Fruit fly (Drosophila melanogaster) whole organism, adult: Measurements from ENCODE around the gene Obp99b.

Experiments used
- CG11617 ChIP-seq: fragments of 200-800 bp; sonication (Bioruptor generic); optimal IDR thresholded peaks from 2 replicates; lab custom pipeline; 2017; ENCODE audit warnings: mild to moderate bottlenecking, missing biosample characterization, missing genetic modification reagents, missing genetic modification characterization
- CG14711 ChIP-seq: fragments of 200-800 bp; sonication (Bioruptor generic); optimal IDR thresholded peaks from 2 replicates; lab custom pipeline; 2018; ENCODE audit warnings: missing biosample characterization, mild to moderate bottlenecking, missing genetic modification characterization, moderate library complexity
- CG33017 ChIP-seq: fragments of 200-800 bp; sonication (Bioruptor generic); optimal IDR thresholded peaks from 2 replicates; lab custom pipeline; 2018; ENCODE audit warnings: missing biosample characterization, mild to moderate bottlenecking, missing genetic modification characterization, moderate library complexity
- CG5204 ChIP-seq: fragments of 200-800 bp; sonication (Bioruptor generic); optimal IDR thresholded peaks from 2 replicates; lab custom pipeline; 2016; ENCODE audit warnings: missing biosample characterization, missing genetic modification characterization
- CG7045 ChIP-seq: fragments of 200-800 bp; sonication (Bioruptor generic); optimal IDR thresholded peaks from 2 replicates; lab custom pipeline; 2017; ENCODE audit warnings: missing biosample characterization, mild to moderate bottlenecking, missing genetic modification characterization
- CG7101 ChIP-seq: fragments of 200-800 bp; sonication (Bioruptor generic); optimal IDR thresholded peaks from 2 replicates; lab custom pipeline; 2018; ENCODE audit warnings: missing biosample characterization, mild to moderate bottlenecking, missing genetic modification characterization, moderate library complexity
- Clk ChIP-seq: fragments of 200-800 bp; sonication (Bioruptor generic); optimal IDR thresholded peaks from 2 replicates; lab custom pipeline; 2017; ENCODE audit warnings: missing biosample characterization, missing genetic modification characterization
- Crg-1 ChIP-seq: fragments of 200-800 bp; sonication (Bioruptor generic); optimal IDR thresholded peaks from 2 replicates; lab custom pipeline; 2016; ENCODE audit warnings: missing biosample characterization, missing genetic modification characterization
- Hr96 ChIP-seq: fragments of 200-800 bp; sonication (Bioruptor generic); optimal IDR thresholded peaks from 2 replicates; lab custom pipeline; 2016; ENCODE audit warnings: missing biosample characterization, missing genetic modification characterization
- kay ChIP-seq: fragments of 200-800 bp; sonication (Bioruptor generic); peaks from one replicate; lab custom pipeline; 2016; ENCODE audit warnings: missing biosample characterization, missing genetic modification characterization, borderline replicate concordance
- ovo ChIP-seq: fragments of 200-800 bp; sonication (Bioruptor generic); optimal IDR thresholded peaks from 2 replicates; lab custom pipeline; 2016; ENCODE audit warnings: missing biosample characterization, missing genetic modification characterization
- pad ChIP-seq: fragments of 200-800 bp; sonication (Bioruptor generic); optimal IDR thresholded peaks from 3 replicates; lab custom pipeline; 2017; ENCODE audit warnings: missing biosample characterization, missing genetic modification characterization, mild to moderate bottlenecking, moderate library complexity, missing genetic modification reagents
- tj ChIP-seq: fragments of 200-800 bp; sonication (Bioruptor generic); optimal IDR thresholded peaks from 3 replicates; lab custom pipeline; 2017; ENCODE audit warnings: missing biosample characterization, mild to moderate bottlenecking, missing genetic modification characterization, moderate library complexity
- toe ChIP-seq: fragments of 200-800 bp; sonication (Bioruptor generic); optimal IDR thresholded peaks from 2 replicates; lab custom pipeline; 2016; ENCODE audit warnings: missing biosample characterization, missing genetic modification characterization

dm6 chr3R:29689833-29690538 is 26.7 kb downstream of the Obp99b start:
- no peak for TF ChIP-seq CG11617 (GFP tag; lab: Kevin White, UChicago)
- TF ChIP-seq kay (GFP tag; lab: Kevin White, UChicago) = no peak
- no peak for TF ChIP-seq CG7101 (tag; lab: Kevin White, UChicago)
- TF ChIP-seq Crg-1 (GFP tag; lab: Kevin White, UChicago) = no peak
- TF ChIP-seq pad (GFP tag; lab: Kevin White, UChicago) = no peak
- TF ChIP-seq tj (GFP tag; lab: Kevin White, UChicago) = no peak
- TF ChIP-seq CG7045 (GFP tag; lab: Kevin White, UChicago) = no peak
- TF ChIP-seq CG5204 (GFP tag; lab: Kevin White, UChicago) = no peak
- TF ChIP-seq Hr96 (GFP tag; lab: Kevin White, UChicago) = no peak
- no peak for TF ChIP-seq CG33017 (tag; lab: Kevin White, UChicago)
- TF ChIP-seq Clk (GFP tag; lab: Kevin White, UChicago) = no peak
- TF ChIP-seq CG14711 (tag; lab: Kevin White, UChicago) = no peak
- TF ChIP-seq toe (GFP tag; lab: Kevin White, UChicago) = no peak
- no peak for TF ChIP-seq ovo (GFP tag; lab: Kevin White, UChicago)
